Fruit fly (Drosophila melanogaster) whole organism, embryonic: ENCODE measurements around the gene Shc.

Experiments
- Abd-B ChIP-seq: fragments of 200-800 bp; sonication (Bioruptor generic); optimal IDR thresholded peaks from 2 replicates; lab custom pipeline; 2018; ENCODE audit warnings: missing biosample characterization, mild to moderate bottlenecking, missing genetic modification characterization, moderate library complexity
- Aef1 ChIP-seq: fragments of 200-800 bp; sonication (Bioruptor generic); IDR thresholded peaks from 3 replicates; pipeline ENCODE4 v1.3.6; 2022; ENCODE audit warnings: missing biosample characterization, missing genetic modification characterization
- Awh ChIP-seq: fragments of 200-800 bp; sonication (Bioruptor generic); IDR thresholded peaks from 2 replicates; pipeline ENCODE4, ENCODE4 v1.3.6; 2022; ENCODE audit warnings: missing biosample characterization, missing genetic modification characterization
- Bdp1 ChIP-seq: fragments of 200-800 bp; sonication (Bioruptor generic); optimal IDR thresholded peaks from 3 replicates; lab custom pipeline; 2016; ENCODE audit warnings: missing biosample characterization, missing genetic modification characterization
- Bteb2 ChIP-seq: fragments of 200-800 bp; sonication (Bioruptor generic); optimal IDR thresholded peaks from 2 replicates; lab custom pipeline; 2016; ENCODE audit warnings: missing biosample characterization, missing genetic modification characterization
- CG11093 ChIP-seq: fragments of 200-800 bp; sonication (Bioruptor generic); IDR thresholded peaks from 3 replicates; pipeline ENCODE4 v1.3.6; 2022; ENCODE audit warnings: missing biosample characterization, missing genetic modification characterization
- CG11695 ChIP-seq: fragments of 200-800 bp; sonication (Bioruptor generic); IDR thresholded peaks from 3 replicates; pipeline ENCODE4 v1.3.6; 2022; ENCODE audit warnings: missing biosample characterization, missing genetic modification characterization
- CG12071 ChIP-seq: fragments of 200-800 bp; sonication (Bioruptor generic); optimal IDR thresholded peaks from 3 replicates; lab custom pipeline; 2018; ENCODE audit warnings: missing biosample characterization, mild to moderate bottlenecking, missing genetic modification characterization
- CG14667 ChIP-seq: fragments of 200-800 bp; sonication (Bioruptor generic); IDR thresholded peaks from 2 replicates; pipeline ENCODE4 v1.3.6; 2022; ENCODE audit warnings: missing biosample characterization, missing genetic modification characterization
- CG14710 ChIP-seq: fragments of 200-800 bp; sonication (Bioruptor generic); optimal IDR thresholded peaks from 3 replicates; lab custom pipeline; 2019; ENCODE audit warnings: missing biosample characterization, mild to moderate bottlenecking, missing genetic modification characterization, moderate library complexity
- CG15269 ChIP-seq: fragments of 200-800 bp; sonication (Bioruptor generic); optimal IDR thresholded peaks from 2 replicates; lab custom pipeline; 2018; ENCODE audit warnings: missing biosample characterization, mild to moderate bottlenecking, missing genetic modification characterization, moderate library complexity
- CG2875 ChIP-seq: fragments of 200-800 bp; sonication (Bioruptor generic); optimal IDR thresholded peaks from 2 replicates; lab custom pipeline; 2017; ENCODE audit warnings: missing biosample characterization, mild to moderate bottlenecking, missing genetic modification characterization, missing genetic modification reagents
- CG30020 ChIP-seq: fragments of 200-800 bp; optimal IDR thresholded peaks from 2 replicates; lab custom pipeline; 2019; ENCODE audit warnings: missing biosample characterization, mild to moderate bottlenecking, missing genetic modification characterization, moderate library complexity
- CG3838 ChIP-seq: fragments of 200-800 bp; sonication (Bioruptor generic); optimal IDR thresholded peaks from 3 replicates; lab custom pipeline; 2016; ENCODE audit warnings: missing biosample characterization, missing genetic modification characterization
- CG3995 ChIP-seq: fragments of 200-800 bp; sonication (Bioruptor generic); optimal IDR thresholded peaks from 3 replicates; lab custom pipeline; 2016; ENCODE audit warnings: missing biosample characterization, missing genetic modification characterization
- CG6854 ChIP-seq: fragments of 200-800 bp; sonication (Bioruptor generic); optimal IDR thresholded peaks from 3 replicates; lab custom pipeline; 2017; ENCODE audit warnings: missing biosample characterization, mild to moderate bottlenecking, missing genetic modification characterization
- CG7357 ChIP-seq: fragments of 200-800 bp; sonication (Bioruptor generic); IDR thresholded peaks from 3 replicates; pipeline ENCODE4 v1.3.6; 2022; ENCODE audit warnings: missing biosample characterization, missing genetic modification characterization
- CG8924 ChIP-seq: fragments of 200-800 bp; optimal IDR thresholded peaks from 3 replicates; lab custom pipeline; 2019; ENCODE audit warnings: missing biosample characterization, mild to moderate bottlenecking, missing genetic modification characterization, moderate library complexity
- CG9437 ChIP-seq: fragments of 200-800 bp; sonication (Bioruptor generic); optimal IDR thresholded peaks from 2 replicates; lab custom pipeline; 2018; ENCODE audit warnings: missing biosample characterization, mild to moderate bottlenecking, missing genetic modification characterization
- CG9876 ChIP-seq: fragments of 200-800 bp; sonication (Bioruptor generic); optimal IDR thresholded peaks from 2 replicates; lab custom pipeline; 2016; ENCODE audit warnings: missing biosample characterization, missing genetic modification characterization
- CoRest ChIP-seq: fragments of 200-800 bp; sonication (Bioruptor generic); optimal IDR thresholded peaks from 3 replicates; lab custom pipeline; 2018; ENCODE audit warnings: missing biosample characterization, mild to moderate bottlenecking, missing genetic modification characterization, moderate library complexity
- Dip3 ChIP-seq: fragments of 200-800 bp; sonication (Bioruptor generic); optimal IDR thresholded peaks from 3 replicates; lab custom pipeline; 2016; ENCODE audit warnings: missing biosample characterization, missing genetic modification characterization
- Doc3 ChIP-seq: fragments of 200-800 bp; sonication (Bioruptor generic); IDR thresholded peaks from 3 replicates; pipeline ENCODE4 v1.3.6; 2022; ENCODE audit warnings: missing biosample characterization, missing genetic modification characterization; ENCODE audit not compliant: partially characterized antibody
- E2f1 ChIP-seq: fragments of 200-800 bp; sonication (Bioruptor generic); IDR thresholded peaks from 2 replicates; pipeline ENCODE4 v1.3.6; 2022; ENCODE audit warnings: missing biosample characterization, missing genetic modification characterization
- Ets97D ChIP-seq: fragments of 200-800 bp; sonication (Bioruptor generic); optimal IDR thresholded peaks from 3 replicates; lab custom pipeline; 2016; ENCODE audit warnings: missing biosample characterization, missing genetic modification characterization
- Fer3 ChIP-seq: fragments of 200-800 bp; sonication (Bioruptor generic); optimal IDR thresholded peaks from 2 replicates; lab custom pipeline; 2018; ENCODE audit warnings: missing biosample characterization, mild to moderate bottlenecking, missing genetic modification characterization, moderate library complexity
- H15 ChIP-seq: fragments of 200-800 bp; sonication (Bioruptor generic); IDR thresholded peaks from 3 replicates; pipeline ENCODE4 v1.3.6; 2022; ENCODE audit warnings: missing biosample characterization, missing genetic modification characterization
- HLH54F ChIP-seq: fragments of 200-800 bp; sonication (Bioruptor generic); optimal IDR thresholded peaks from 3 replicates; lab custom pipeline; 2016; ENCODE audit warnings: missing biosample characterization, missing genetic modification characterization
- Hmx ChIP-seq: fragments of 200-800 bp; sonication (Bioruptor generic); optimal IDR thresholded peaks from 2 replicates; lab custom pipeline; 2016; ENCODE audit warnings: missing biosample characterization, missing genetic modification characterization
- Lhr ChIP-seq: fragments of 200-800 bp; sonication (Bioruptor generic); optimal IDR thresholded peaks from 3 replicates; lab custom pipeline; 2017; ENCODE audit warnings: mild to moderate bottlenecking, missing biosample characterization, missing genetic modification reagents, missing genetic modification characterization
- Pdp1 ChIP-seq, 2 experiments: fragments of 200-800 bp; sonication (Bioruptor generic); optimal IDR thresholded peaks; 3 replicates each; lab custom pipeline; 2016; ENCODE audit warnings: missing biosample characterization in 2 of 2, missing genetic modification characterization in 2 of 2, mild to moderate bottlenecking in 1 of 2, moderate library complexity in 1 of 2
- Trl ChIP-seq, 3 experiments: fragments of >200 bp in 2 of 3; fragments of 200-800 bp in 1 of 3; sonication (Bioruptor generic) in 1 of 3; optimal IDR thresholded peaks; 2 replicates in 1 of 3; 3 replicates in 2 of 3; lab custom pipeline; 2016 to 2017; ENCODE audit warnings: missing biosample characterization in 1 of 3, missing genetic modification characterization in 1 of 3
- ac ChIP-seq: fragments of 200-800 bp; sonication (Bioruptor generic); optimal IDR thresholded peaks from 3 replicates; lab custom pipeline; 2017; ENCODE audit warnings: missing biosample characterization, mild to moderate bottlenecking, missing genetic modification characterization
- al ChIP-seq: fragments of 200-800 bp; sonication (Bioruptor generic); IDR thresholded peaks from 2 replicates; pipeline ENCODE4 v1.3.6; 2022; ENCODE audit warnings: missing biosample characterization, missing genetic modification characterization
- ara ChIP-seq: fragments of 200-800 bp; sonication (Bioruptor generic); IDR thresholded peaks from 2 replicates; pipeline ENCODE4 v1.3.6; 2022; ENCODE audit warnings: missing biosample characterization, missing genetic modification characterization
- ci ChIP-seq: fragments of 200-800 bp; sonication (Bioruptor generic); IDR thresholded peaks from 3 replicates; pipeline ENCODE4 v1.3.6; 2022; ENCODE audit warnings: missing biosample characterization, missing genetic modification characterization
- ems ChIP-seq: fragments of 200-800 bp; sonication (Bioruptor generic); optimal IDR thresholded peaks from 3 replicates; lab custom pipeline; 2016; ENCODE audit warnings: missing biosample characterization, missing genetic modification characterization
- esg ChIP-seq: fragments of 200-800 bp; sonication (Bioruptor generic); conservative IDR thresholded peaks from 2 replicates; pipeline ENCODE4 v1.3.6; 2022; ENCODE audit warnings: missing biosample characterization, missing genetic modification characterization
- exex ChIP-seq: fragments of 200-800 bp; sonication (Bioruptor generic); optimal IDR thresholded peaks from 4 replicates; lab custom pipeline; 2018; ENCODE audit warnings: missing biosample characterization, mild to moderate bottlenecking, missing genetic modification characterization, moderate library complexity
- fd102C ChIP-seq: fragments of 200-800 bp; sonication (Bioruptor generic); optimal IDR thresholded peaks from 2 replicates; lab custom pipeline; 2018; ENCODE audit warnings: missing biosample characterization, mild to moderate bottlenecking, missing genetic modification characterization, moderate library complexity
- gt ChIP-seq: fragments of 200-800 bp; sonication (Bioruptor generic); IDR thresholded peaks from 2 replicates; pipeline ENCODE4 v1.3.6; 2022; ENCODE audit warnings: missing biosample characterization, missing genetic modification characterization
- knrl ChIP-seq: fragments of 200-800 bp; sonication (Bioruptor generic); IDR thresholded peaks from 3 replicates; pipeline ENCODE4 v1.3.6; 2022; ENCODE audit warnings: missing biosample characterization, missing genetic modification characterization; ENCODE audit not compliant: partially characterized antibody
- odd ChIP-seq: fragments of 200-800 bp; sonication (Bioruptor generic); optimal IDR thresholded peaks from 2 replicates; lab custom pipeline; 2017; ENCODE audit warnings: missing biosample characterization, mild to moderate bottlenecking, missing genetic modification characterization
- pb ChIP-seq: fragments of 200-800 bp; sonication (Bioruptor generic); optimal IDR thresholded peaks from 3 replicates; lab custom pipeline; 2016; ENCODE audit warnings: missing biosample characterization, missing genetic modification characterization
- prd ChIP-seq, 3 experiments: fragments of >200 bp in 2 of 3; fragments of 200-800 bp in 1 of 3; sonication (Bioruptor generic) in 1 of 3; optimal IDR thresholded peaks in 2 of 3; IDR thresholded peaks in 1 of 3; 2 replicates in 2 of 3; 3 replicates in 1 of 3; pipeline versions ENCODE4 v1.3.6 to Lab custom; 2017 to 2022; ENCODE audit warnings: missing biosample characterization in 1 of 3, missing genetic modification characterization in 1 of 3
- sob ChIP-seq: fragments of 200-800 bp; sonication (Bioruptor generic); IDR thresholded peaks from 2 replicates; pipeline ENCODE4 v1.3.6; 2022; ENCODE audit warnings: missing biosample characterization, missing genetic modification characterization
- sqz ChIP-seq: fragments of 200-800 bp; sonication (Bioruptor generic); optimal IDR thresholded peaks from 3 replicates; lab custom pipeline; 2018; ENCODE audit warnings: missing biosample characterization, mild to moderate bottlenecking, missing genetic modification characterization
- zen ChIP-seq: fragments of 200-800 bp; sonication (Bioruptor generic); optimal IDR thresholded peaks from 3 replicates; lab custom pipeline; 2018; ENCODE audit warnings: missing biosample characterization, mild to moderate bottlenecking, missing genetic modification characterization, moderate library complexity
- zfh2 ChIP-seq: fragments of 200-800 bp; sonication (Bioruptor generic); optimal IDR thresholded peaks from 2 replicates; lab custom pipeline; 2016; ENCODE audit warnings: missing biosample characterization, missing genetic modification characterization

Shc gene

dm6 chr3L:9451522-9452118, 24.8 kb downstream of the Shc start, which contains the start of the genes CG3448 and ghi (continued):
- TF ChIP-seq CG2875 (GFP tag; lab: Kevin White, UChicago) (no peak), CG3838 (GFP tag; lab: Kevin White, UChicago) (no peak), CG30020 (tag; lab: Kevin White, UChicago) (peak; percentile 41), Hmx (GFP tag; lab: Kevin White, UChicago) (no peak), CG11093 (no peak), fd102C (GFP tag; lab: Kevin White, UChicago) (no peak), CG6854 (GFP tag; lab: Kevin White, UChicago) (no peak), zfh2 (GFP tag; lab: Kevin White, UChicago) (peak; percentile 67), ac (GFP tag; lab: Kevin White, UChicago) (no peak), CG9876 (GFP tag; lab: Kevin White, UChicago) (no peak), ems (GFP tag; lab: Kevin White, UChicago) (peak; percentile 52), Ets97D (GFP tag; lab: Kevin White, UChicago) (peak; percentile 63), Lhr (GFP tag; lab: Kevin White, UChicago) (peak; percentile 13), Bteb2 (GFP tag; lab: Kevin White, UChicago) (no peak), Trl (optimal IDR thresholded peaks at IDR 0.05; lab: Kevin White, UChicago) (no peak), Trl (GFP tag; optimal IDR thresholded peaks at IDR 0.05; lab: Kevin White, UChicago) (peak; percentile 69), Pdp1 (GFP tag; optimal IDR thresholded peaks at IDR 0.05; lab: Kevin White, UChicago) (peak; percentile 51 to 67), CoRest (tag; lab: Kevin White, UChicago) (peak; percentile 54), CG11695 (GFP tag; lab: Robert Waterston, UW) (peak; percentile 10; the same call in 1 of the 3 replicates), CG15269 (peak; percentile 28), Doc3 (GFP tag; lab: Robert Waterston, UW) (peak; percentile 65; the same call in 2 of the 3 replicates), HLH54F (no peak), odd (no peak), sqz (GFP tag; lab: Kevin White, UChicago) (peak; percentile 55), CG3995 (GFP tag; lab: Kevin White, UChicago) (peak; percentile 37), Aef1 (peak; percentile 58), pb (no peak), sob (GFP tag; lab: Robert Waterston, UW) (peak; percentile 83), zen (tag; lab: Kevin White, UChicago) (peak; percentile 73), gt (GFP tag; lab: Robert Waterston, UW) (no peak), CG8924 (tag; lab: Kevin White, UChicago) (peak; percentile 51), Dip3 (GFP tag; lab: Kevin White, UChicago) (peak; percentile 28), esg (GFP tag; lab: Robert Waterston, UW) (no peak), CG14667 (GFP tag; lab: Robert Waterston, UW) (no peak), E2f1 (GFP tag; lab: Robert Waterston, UW) (peak; percentile 15; the same call in 1 of the 2 replicates), Abd-B (GFP tag; lab: Kevin White, UChicago) (peak; percentile 73), ara (GFP tag; lab: Robert Waterston, UW) (peak; percentile 59), al (GFP tag; lab: Robert Waterston, UW) (peak; percentile 59; the same call in 1 of the 2 replicates), CG14710 (peak; percentile 86), Awh (peak; percentile 72), CG9437 (GFP tag; lab: Kevin White, UChicago) (no peak), CG7357 (0 out of 3 replicates have a peak, but pooled peaks have one; percentile 28), Bdp1 (GFP tag; lab: Kevin White, UChicago) (no peak), H15 (GFP tag; lab: Robert Waterston, UW) (peak; percentile 55; the same call in 1 of the 3 replicates), knrl (GFP tag; lab: Robert Waterston, UW) (peak; percentile 55; the same call in 2 of the 3 replicates), CG12071 (GFP tag; lab: Kevin White, UChicago) (no peak), Fer3 (tag; lab: Kevin White, UChicago) (peak; percentile 68), exex (tag; lab: Kevin White, UChicago) (peak; percentile 56), ci (GFP tag; lab: Robert Waterston, UW) (peak; percentile 51; the same call in 2 of the 3 replicates), prd (optimal IDR thresholded peaks at IDR 0.05; lab: Kevin White, UChicago) (no peak), prd (GFP tag; IDR thresholded peaks at IDR 0.05; lab: Robert Waterston, UW) (peak; percentile 58; the same call in 2 of the 3 replicates)
